Worm (Caenorhabditis elegans) whole organism, late embryonic: ENCODE data around the gene cpr-9.

Experiments
- C08G9.2 ChIP-seq: sonication (generic microtip); optimal IDR thresholded peaks from 2 replicates; lab custom pipeline; 2016; ENCODE audit warnings: mild to moderate bottlenecking, missing genetic modification characterization, moderate library complexity, missing compliant biosample characterization
- F13H6.1 ChIP-seq: sonication (generic microtip); optimal IDR thresholded peaks from 2 replicates; lab custom pipeline; 2016; ENCODE audit warnings: missing genetic modification characterization, missing compliant biosample characterization
- K02D7.2 ChIP-seq: sonication (generic microtip); optimal IDR thresholded peaks from 2 replicates; lab custom pipeline; 2017; ENCODE audit warnings: mild to moderate bottlenecking, missing genetic modification characterization, missing compliant biosample characterization
- K09A11.1 ChIP-seq: sonication (generic microtip); optimal IDR thresholded peaks from 2 replicates; lab custom pipeline; 2017; ENCODE audit warnings: antibody characterized with exemption, mild to moderate bottlenecking, missing genetic modification characterization, missing compliant biosample characterization; ENCODE audit not compliant: insufficient read depth
- Y22D7AL.16 ChIP-seq: sonication (generic microtip); optimal IDR thresholded peaks from 2 replicates; lab custom pipeline; 2016; ENCODE audit warnings: missing genetic modification characterization, missing compliant biosample characterization
- ceh-14 ChIP-seq: sonication (generic microtip); optimal IDR thresholded peaks from 2 replicates; lab custom pipeline; 2016; ENCODE audit warnings: missing genotype, missing genetic modification characterization, missing compliant biosample characterization
- ceh-18 ChIP-seq: sonication (generic microtip); optimal IDR thresholded peaks from 2 replicates; lab custom pipeline; 2016; ENCODE audit warnings: missing genetic modification characterization, missing compliant biosample characterization
- ceh-19 ChIP-seq: fragments of 200-800 bp; sonication (Bioruptor generic); optimal IDR thresholded peaks from 2 replicates; lab custom pipeline; 2018; ENCODE audit warnings: mild to moderate bottlenecking, missing genetic modification characterization, missing compliant biosample characterization
- ceh-2 ChIP-seq: sonication (generic microtip); optimal IDR thresholded peaks from 2 replicates; lab custom pipeline; 2016; ENCODE audit warnings: missing genotype, missing genetic modification characterization, missing compliant biosample characterization
- ceh-22 ChIP-seq: sonication (generic microtip); optimal IDR thresholded peaks from 2 replicates; lab custom pipeline; 2017; ENCODE audit warnings: missing biosample characterization, missing genetic modification characterization
- ceh-30 ChIP-seq: fragments of 150-350 bp; optimal IDR thresholded peaks from 2 replicates; lab custom pipeline; 2014; ENCODE audit warnings: missing biosample characterization, missing genetic modification characterization
- ceh-31 ChIP-seq: sonication (generic microtip); optimal IDR thresholded peaks from 2 replicates; lab custom pipeline; 2016; ENCODE audit warnings: missing genetic modification characterization, missing compliant biosample characterization
- ceh-48 ChIP-seq: sonication (generic microtip); optimal IDR thresholded peaks from 2 replicates; lab custom pipeline; 2016; ENCODE audit warnings: missing genetic modification characterization, inconsistent platforms, missing compliant biosample characterization
- dmd-4 ChIP-seq: sonication (generic microtip); optimal IDR thresholded peaks from 2 replicates; lab custom pipeline; 2016; ENCODE audit warnings: borderline replicate concordance, missing genetic modification characterization, missing compliant biosample characterization
- ets-4 ChIP-seq: sonication (generic microtip); optimal IDR thresholded peaks from 2 replicates; lab custom pipeline; 2016; ENCODE audit warnings: missing genetic modification characterization, missing compliant biosample characterization
- eyg-1 ChIP-seq: sonication (generic microtip); optimal IDR thresholded peaks from 2 replicates; lab custom pipeline; 2016; ENCODE audit warnings: missing genotype, missing genetic modification characterization, missing compliant biosample characterization
- fkh-10 ChIP-seq: fragments of 150-350 bp; optimal IDR thresholded peaks from 2 replicates; lab custom pipeline; 2014; ENCODE audit warnings: missing biosample characterization, missing genetic modification reagents, missing genetic modification characterization
- hlh-13 ChIP-seq: fragments of 200-800 bp; sonication (Bioruptor generic); optimal IDR thresholded peaks from 2 replicates; lab custom pipeline; 2018; ENCODE audit warnings: mild to moderate bottlenecking, missing genetic modification characterization, missing compliant biosample characterization
- hlh-6 ChIP-seq: sonication (generic microtip); optimal IDR thresholded peaks from 2 replicates; lab custom pipeline; 2016; ENCODE audit warnings: missing genotype, missing genetic modification characterization, missing compliant biosample characterization
- hlh-8 ChIP-seq: sonication (generic microtip); optimal IDR thresholded peaks from 2 replicates; lab custom pipeline; 2016; ENCODE audit warnings: missing genotype, missing genetic modification characterization, missing compliant biosample characterization
- lin-11 ChIP-seq: fragments of 200-800 bp; sonication (Bioruptor generic); optimal IDR thresholded peaks from 2 replicates; lab custom pipeline; 2018; ENCODE audit warnings: mild to moderate bottlenecking, missing genetic modification characterization, missing compliant biosample characterization
- mec-3 ChIP-seq: sonication (generic microtip); optimal IDR thresholded peaks from 2 replicates; lab custom pipeline; 2016; ENCODE audit warnings: borderline replicate concordance, missing genetic modification characterization, missing compliant biosample characterization
- nfya-1 ChIP-seq: sonication (generic microtip); optimal IDR thresholded peaks from 2 replicates; lab custom pipeline; 2017; ENCODE audit warnings: missing genetic modification characterization, mild to moderate bottlenecking, missing compliant biosample characterization, antibody characterized with exemption, moderate library complexity
- nhr-11 ChIP-seq: fragments of 150-350 bp; optimal IDR thresholded peaks from 2 replicates; lab custom pipeline; 2014; ENCODE audit warnings: missing biosample characterization, missing genetic modification characterization
- nhr-232 ChIP-seq: sonication (generic microtip); optimal IDR thresholded peaks from 2 replicates; lab custom pipeline; 2016; ENCODE audit warnings: missing genetic modification characterization, missing compliant biosample characterization
- pat-9 ChIP-seq: fragments of 200-800 bp; sonication (Bioruptor generic); optimal IDR thresholded peaks from 2 replicates; lab custom pipeline; 2018; ENCODE audit warnings: mild to moderate bottlenecking, missing genetic modification characterization, moderate library complexity, missing compliant biosample characterization
- pqm-1 ChIP-seq: sonication (generic microtip); optimal IDR thresholded peaks from 2 replicates; lab custom pipeline; 2016; ENCODE audit warnings: missing genetic modification characterization, missing compliant biosample characterization
- pros-1 ChIP-seq: fragments of 150-350 bp; optimal IDR thresholded peaks from 2 replicates; lab custom pipeline; 2014; ENCODE audit warnings: missing biosample characterization, missing genetic modification reagents, missing genetic modification characterization
- ref-2 ChIP-seq: sonication (generic microtip); optimal IDR thresholded peaks from 2 replicates; lab custom pipeline; 2016; ENCODE audit warnings: missing genetic modification characterization, missing compliant biosample characterization
- rnt-1 ChIP-seq: sonication (generic microtip); optimal IDR thresholded peaks from 2 replicates; lab custom pipeline; 2016; ENCODE audit warnings: missing genetic modification characterization, missing compliant biosample characterization
- sdc-2 ChIP-seq: sonication (generic microtip); optimal IDR thresholded peaks from 2 replicates; lab custom pipeline; 2016; ENCODE audit warnings: missing genotype, missing genetic modification characterization, missing compliant biosample characterization
- sox-2 ChIP-seq: fragments of 200-800 bp; sonication (Bioruptor generic); IDR thresholded peaks from 2 replicates; pipeline ENCODE4 v1.3.6; 2022; ENCODE audit warnings: missing genetic modification reagents, missing genetic modification characterization, missing compliant biosample characterization
- sox-4 ChIP-seq: sonication (generic microtip); optimal IDR thresholded peaks from 2 replicates; lab custom pipeline; 2017; ENCODE audit warnings: mild to moderate bottlenecking, missing genetic modification characterization, inconsistent platforms, missing compliant biosample characterization
- syd-9 ChIP-seq: sonication (generic microtip); optimal IDR thresholded peaks from 2 replicates; lab custom pipeline; 2016; ENCODE audit warnings: mild to moderate bottlenecking, missing genetic modification characterization, moderate library complexity, missing compliant biosample characterization
- tbx-2 ChIP-seq: sonication (generic microtip); optimal IDR thresholded peaks from 2 replicates; lab custom pipeline; 2016; ENCODE audit warnings: missing genetic modification characterization, missing compliant biosample characterization
- unc-3 ChIP-seq, 2 experiments: fragments of 200-800 bp in 1 of 2; sonication (Bioruptor generic) in 1 of 2; sonication (generic microtip) in 1 of 2; conservative IDR thresholded peaks in 1 of 2; optimal IDR thresholded peaks in 1 of 2; 2 replicates each; pipeline versions ENCODE4 v1.3.6 to Lab custom; 2016 to 2022; ENCODE audit warnings: missing compliant biosample characterization in 2 of 2, missing genetic modification characterization in 2 of 2, missing genetic modification reagents in 1 of 2
- unc-42 ChIP-seq: sonication (generic microtip); optimal IDR thresholded peaks from 2 replicates; lab custom pipeline; 2016; ENCODE audit warnings: missing genotype, missing genetic modification characterization, missing compliant biosample characterization
- unc-55 ChIP-seq: sonication (generic microtip); optimal IDR thresholded peaks from 2 replicates; lab custom pipeline; 2017; ENCODE audit warnings: missing biosample characterization, missing genetic modification reagents, missing genetic modification characterization
- ztf-16 ChIP-seq: sonication (generic microtip); optimal IDR thresholded peaks from 2 replicates; lab custom pipeline; 2017; ENCODE audit warnings: missing genetic modification characterization, missing compliant biosample characterization

cpr-9 gene

ce11 chrV:12026878-12027477 lies 24.1 kb downstream of the cpr-9 start:
- TF ChIP-seq ceh-14 (tag; lab: Kevin White, UChicago) (peak; percentile 62), ref-2 (tag; lab: Kevin White, UChicago) (peak; percentile 43), unc-42 (peak; percentile 74), fkh-10 (GFP tag; lab: Kevin White, UChicago) (peak; percentile 24), ceh-19 (GFP tag; lab: Kevin White, UChicago) (peak; percentile 38), syd-9 (peak; percentile 17), F13H6.1 (tag; lab: Kevin White, UChicago) (peak; percentile 6), pat-9 (tag; lab: Kevin White, UChicago) (no peak), nhr-11 (tag; lab: Kevin White, UChicago) (no peak), unc-55 (GFP tag; lab: Kevin White, UChicago) (peak; percentile 78), unc-3 (GFP tag; conservative IDR thresholded peaks at IDR 0.05; lab: Robert Waterston, UW) (no peak), unc-3 (tag; optimal IDR thresholded peaks at IDR 0.05; lab: Kevin White, UChicago) (peak; percentile 32), ceh-30 (tag; lab: Kevin White, UChicago) (no peak), ceh-2 (tag; lab: Kevin White, UChicago) (no peak), sox-2 (GFP tag; lab: Robert Waterston, UW) (no peak), ceh-31 (peak; percentile 76), rnt-1 (tag; lab: Kevin White, UChicago) (peak; percentile 16), hlh-8 (tag; lab: Kevin White, UChicago) (peak; percentile 50), hlh-6 (peak; percentile 33), nfya-1 (peak; percentile 48), pros-1 (peak; percentile 53), sox-4 (tag; lab: Kevin White, UChicago) (peak; percentile 37), tbx-2 (tag; lab: Kevin White, UChicago) (peak; percentile 53), ceh-18 (tag; lab: Kevin White, UChicago) (peak; percentile 89)
- TF ChIP-seq, all 69 proteins: peak for 18

- TF ChIP-seq nhr-11 (tag; lab: Kevin White, UChicago) (no peak), fkh-10 (GFP tag; lab: Kevin White, UChicago) (no peak), sdc-2 (tag; lab: Kevin White, UChicago) (no peak), ceh-48 (tag; lab: Kevin White, UChicago) (no peak), ref-2 (tag; lab: Kevin White, UChicago) (no peak), ceh-14 (tag; lab: Kevin White, UChicago) (no peak), unc-42 (no peak), hlh-13 (GFP tag; lab: Kevin White, UChicago) (no peak), nhr-232 (tag; lab: Kevin White, UChicago) (no peak)
Measured at ce11 chrV:12028151-12028550, 25.3 kb downstream of the cpr-9 start.

- TF ChIP-seq K09A11.1 (tag; lab: Kevin White, UChicago) (no peak), dmd-4 (tag; lab: Kevin White, UChicago) (no peak), K02D7.2 (no peak), syd-9 (no peak), pqm-1 (tag; lab: Kevin White, UChicago) (no peak), ets-4 (no peak)
- TF ChIP-seq, all 69 proteins: peak for 0
Measured at ce11 chrV:12032060-12032459, 29.2 kb downstream of the cpr-9 start, which contains the start of gene pkc-1. pkc-1 (minus strand) TSS chrV:12032160.

ce11 chrV:12033841-12034240 lies 31.0 kb downstream of the cpr-9 start:
- peak; percentile 62 for TF ChIP-seq unc-42
- no peak for TF ChIP-seq C08G9.2 (tag; lab: Kevin White, UChicago)
- TF ChIP-seq, all 69 proteins: peak for 1

ce11 chrV:12036129-12036528 lies 33.3 kb downstream of the cpr-9 start:
- TF ChIP-seq ceh-22 (no peak), unc-42 (peak; percentile 23), ceh-19 (GFP tag; lab: Kevin White, UChicago) (no peak), Y22D7AL.16 (tag; lab: Kevin White, UChicago) (no peak), unc-3 (GFP tag; conservative IDR thresholded peaks at IDR 0.05; lab: Robert Waterston, UW) (no peak), unc-3 (tag; optimal IDR thresholded peaks at IDR 0.05; lab: Kevin White, UChicago) (no peak), ceh-48 (tag; lab: Kevin White, UChicago) (no peak), ref-2 (tag; lab: Kevin White, UChicago) (no peak), ets-4 (no peak), sox-2 (GFP tag; lab: Robert Waterston, UW) (peak; percentile 18; the same call in 1 of the 2 replicates), hlh-6 (no peak), ceh-31 (peak; percentile 20), ceh-30 (tag; lab: Kevin White, UChicago) (no peak), mec-3 (tag; lab: Kevin White, UChicago) (no peak), lin-11 (tag; lab: Kevin White, UChicago) (no peak), ztf-16 (no peak), eyg-1 (tag; lab: Kevin White, UChicago) (no peak)
- TF ChIP-seq, all 69 proteins: peak for 3
